Worm (Caenorhabditis elegans) whole organism, L2 larva: ENCODE data around the gene sec-61.B.
A peak's percentile ranks its signal among the peaks of the same experiment; 100 is the strongest.

Experiments used
- C34F6.9 ChIP-seq: fragments of 150-350 bp; optimal IDR thresholded peaks from 2 replicates; lab custom pipeline; 2014; ENCODE audit warnings: missing biosample characterization, missing genetic modification characterization
- F13H6.1 ChIP-seq: sonication (generic microtip); optimal IDR thresholded peaks from 2 replicates; lab custom pipeline; 2016; ENCODE audit warnings: missing genetic modification characterization, missing compliant biosample characterization
- R02D3.7 ChIP-seq: fragments of 150-350 bp; optimal IDR thresholded peaks from 2 replicates; lab custom pipeline; 2014; ENCODE audit warnings: missing biosample characterization, missing genetic modification characterization
- Y55F3AM.14 ChIP-seq: fragments of 200-800 bp; sonication (Bioruptor generic); optimal IDR thresholded peaks from 2 replicates; lab custom pipeline; 2018; ENCODE audit warnings: mild to moderate bottlenecking, missing genetic modification characterization, missing compliant biosample characterization
- ZK546.5 ChIP-seq: sonication (generic microtip); optimal IDR thresholded peaks from 2 replicates; lab custom pipeline; 2017; ENCODE audit warnings: missing biosample characterization, missing genetic modification characterization
- aly-2 ChIP-seq: fragments of 150-350 bp; optimal IDR thresholded peaks from 2 replicates; lab custom pipeline; 2014; ENCODE audit warnings: missing biosample characterization, missing genetic modification characterization
- blmp-1 ChIP-seq: sonication (generic microtip); optimal IDR thresholded peaks from 2 replicates; lab custom pipeline; 2017; ENCODE audit warnings: missing genetic modification characterization, mild to moderate bottlenecking, missing compliant biosample characterization, antibody characterized with exemption, moderate library complexity; ENCODE audit not compliant: insufficient read depth
- ceh-82 ChIP-seq: fragments of 150-350 bp; optimal IDR thresholded peaks from 2 replicates; lab custom pipeline; 2014; ENCODE audit warnings: missing biosample characterization, missing genetic modification characterization
- crh-2 ChIP-seq: sonication (generic microtip); optimal IDR thresholded peaks from 2 replicates; lab custom pipeline; 2017; ENCODE audit warnings: missing biosample characterization, missing genetic modification characterization
- dmd-4 ChIP-seq: sonication (generic microtip); optimal IDR thresholded peaks from 2 replicates; lab custom pipeline; 2017; ENCODE audit warnings: missing biosample characterization, missing genetic modification characterization
- egl-27 ChIP-seq: sonication (generic microtip); optimal IDR thresholded peaks from 3 replicates; lab custom pipeline; 2017; ENCODE audit warnings: missing biosample characterization, missing genetic modification reagents, missing genetic modification characterization
- elt-1 ChIP-seq: fragments of 150-350 bp; optimal IDR thresholded peaks from 2 replicates; lab custom pipeline; 2014; ENCODE audit warnings: missing biosample characterization, missing genetic modification characterization
- elt-3 ChIP-seq: sonication (generic microtip); optimal IDR thresholded peaks from 2 replicates; lab custom pipeline; 2017; ENCODE audit warnings: missing biosample characterization, missing genetic modification characterization
- gmeb-1 ChIP-seq: fragments of 150-350 bp; optimal IDR thresholded peaks from 2 replicates; lab custom pipeline; 2014; ENCODE audit warnings: missing biosample characterization, missing genetic modification characterization
- lin-11 ChIP-seq: fragments of 150-350 bp; sonication (generic microtip); optimal IDR thresholded peaks from 2 replicates; lab custom pipeline; 2014; ENCODE audit warnings: missing biosample characterization, missing genetic modification characterization, inconsistent platforms, mixed read lengths
- lin-13 ChIP-seq: fragments of 150-350 bp; optimal IDR thresholded peaks from 2 replicates; lab custom pipeline; 2014; ENCODE audit warnings: missing biosample characterization, missing genetic modification reagents, missing genetic modification characterization
- lin-39 ChIP-seq: fragments of 150-350 bp; optimal IDR thresholded peaks from 2 replicates; lab custom pipeline; 2014; ENCODE audit warnings: missing biosample characterization, missing genetic modification reagents, missing genetic modification characterization
- lsy-2 ChIP-seq, 2 experiments: fragments of 150-350 bp in 1 of 2; sonication (generic microtip) in 1 of 2; optimal IDR thresholded peaks; 2 replicates each; lab custom pipeline; 2014 to 2017; ENCODE audit warnings: missing biosample characterization in 2 of 2, missing genetic modification characterization in 2 of 2
- mab-5 ChIP-seq: fragments of 150-350 bp; optimal IDR thresholded peaks from 2 replicates; lab custom pipeline; 2014; ENCODE audit warnings: missing biosample characterization, missing genetic modification characterization
- mbf-1 ChIP-seq: sonication (generic microtip); optimal IDR thresholded peaks from 2 replicates; lab custom pipeline; 2017; ENCODE audit warnings: missing biosample characterization, missing genetic modification characterization
- mdl-1 ChIP-seq, 2 experiments: fragments of 150-350 bp in 1 of 2; sonication (generic microtip) in 1 of 2; optimal IDR thresholded peaks; 2 replicates each; lab custom pipeline; 2017; ENCODE audit warnings: missing biosample characterization in 2 of 2, missing genetic modification characterization in 2 of 2
- nhr-10 ChIP-seq: sonication (generic microtip); optimal IDR thresholded peaks from 2 replicates; lab custom pipeline; 2017; ENCODE audit warnings: missing biosample characterization, missing genetic modification characterization
- nhr-12 ChIP-seq: fragments of 150-350 bp; optimal IDR thresholded peaks from 2 replicates; lab custom pipeline; 2014; ENCODE audit warnings: missing biosample characterization, missing genetic modification characterization
- nhr-129 ChIP-seq: fragments of 150-350 bp; optimal IDR thresholded peaks from 2 replicates; lab custom pipeline; 2014; ENCODE audit warnings: missing biosample characterization, missing genetic modification characterization
- nhr-23 ChIP-seq: fragments of 150-350 bp; optimal IDR thresholded peaks from 2 replicates; lab custom pipeline; 2014; ENCODE audit warnings: missing biosample characterization, missing genetic modification reagents, missing genetic modification characterization
- nhr-237 ChIP-seq: fragments of 150-350 bp; optimal IDR thresholded peaks from 2 replicates; lab custom pipeline; 2014; ENCODE audit warnings: missing biosample characterization, missing genetic modification characterization
- nhr-25 ChIP-seq: fragments of 150-350 bp; sonication (generic microtip); optimal IDR thresholded peaks from 3 replicates; lab custom pipeline; 2014; ENCODE audit warnings: missing biosample characterization, missing genetic modification characterization
- nhr-6 ChIP-seq: fragments of 150-350 bp; optimal IDR thresholded peaks from 2 replicates; lab custom pipeline; 2014; ENCODE audit warnings: missing biosample characterization, missing genetic modification characterization
- nhr-77 ChIP-seq: fragments of 150-350 bp; optimal IDR thresholded peaks from 2 replicates; lab custom pipeline; 2014; ENCODE audit warnings: missing biosample characterization, missing genetic modification characterization
- peb-1 ChIP-seq: fragments of 150-350 bp; optimal IDR thresholded peaks from 2 replicates; lab custom pipeline; 2014; ENCODE audit warnings: missing biosample characterization, missing genetic modification characterization
- sem-4 ChIP-seq: fragments of 150-350 bp; optimal IDR thresholded peaks from 2 replicates; lab custom pipeline; 2014; ENCODE audit warnings: missing biosample characterization, missing genetic modification reagents, missing genetic modification characterization
- skn-1 ChIP-seq: sonication (generic microtip); optimal IDR thresholded peaks from 2 replicates; lab custom pipeline; 2017; ENCODE audit warnings: missing biosample characterization, missing genetic modification characterization
- sma-3 ChIP-seq: sonication (generic microtip); optimal IDR thresholded peaks from 2 replicates; lab custom pipeline; 2016; ENCODE audit warnings: missing genetic modification reagents, missing genetic modification characterization, missing compliant biosample characterization
- snpc-4 ChIP-seq: fragments of 150-350 bp; optimal IDR thresholded peaks from 2 replicates; lab custom pipeline; 2014; ENCODE audit warnings: missing biosample characterization, missing genetic modification characterization
- unc-39 ChIP-seq: fragments of 150-350 bp; optimal IDR thresholded peaks from 2 replicates; lab custom pipeline; 2014; ENCODE audit warnings: missing biosample characterization, missing genetic modification characterization
- unc-55 ChIP-seq: fragments of 150-350 bp; sonication (generic microtip); optimal IDR thresholded peaks from 3 replicates; lab custom pipeline; 2014; ENCODE audit warnings: missing biosample characterization, missing genetic modification reagents, missing genetic modification characterization
- unc-62 ChIP-seq: fragments of 150-350 bp; optimal IDR thresholded peaks from 2 replicates; lab custom pipeline; 2014; ENCODE audit warnings: missing biosample characterization, missing genetic modification reagents, missing genetic modification characterization
- zag-1 ChIP-seq: fragments of 150-350 bp; optimal IDR thresholded peaks from 2 replicates; lab custom pipeline; 2014; ENCODE audit warnings: missing biosample characterization, missing genetic modification characterization
- ztf-1 ChIP-seq: fragments of 200-800 bp; sonication (Bioruptor generic); conservative IDR thresholded peaks from 2 replicates; pipeline ENCODE4 v1.3.6; 2022; ENCODE audit warnings: missing genetic modification characterization, missing compliant biosample characterization
- ztf-11 ChIP-seq: sonication (generic microtip); optimal IDR thresholded peaks from 2 replicates; lab custom pipeline; 2017; ENCODE audit warnings: missing biosample characterization, missing genetic modification characterization
- ztf-4 ChIP-seq: fragments of 150-350 bp; optimal IDR thresholded peaks from 2 replicates; lab custom pipeline; 2014; ENCODE audit warnings: missing biosample characterization, missing genetic modification characterization

sec-61.B gene

ce11 chrIV:2383713-2384112 is 4.8 kb downstream of the sec-61.B start, which contains the start of gene Y38F2AR.3:
TSS of gene Y38F2AR.3 (plus strand) at chrIV:2384013.
- TF ChIP-seq Y55F3AM.14 (no peak), ztf-11 (no peak), unc-55 (no peak), R02D3.7 (tag; lab: Kevin White, UChicago) (no peak), ZK546.5 (no peak), ztf-4 (tag; lab: Kevin White, UChicago) (no peak), sma-3 (GFP tag; lab: Kevin White, UChicago) (no peak), unc-62 (GFP tag; lab: Kevin White, UChicago) (no peak), C34F6.9 (tag; lab: Kevin White, UChicago) (no peak), nhr-6 (tag; lab: Kevin White, UChicago) (no peak), nhr-129 (no peak)

- TF ChIP-seq C34F6.9 (tag; lab: Kevin White, UChicago) (peak; percentile 49), nhr-10 (no peak), lin-39 (no peak), nhr-12 (tag; lab: Kevin White, UChicago) (no peak), gmeb-1 (tag; lab: Kevin White, UChicago) (peak; percentile 72), nhr-23 (tag; lab: Kevin White, UChicago) (no peak), snpc-4 (tag; lab: Kevin White, UChicago) (peak; percentile 29), dmd-4 (peak; percentile 8), zag-1 (tag; lab: Kevin White, UChicago) (no peak), ztf-4 (tag; lab: Kevin White, UChicago) (no peak), egl-27 (tag; lab: Kevin White, UChicago) (no peak), unc-62 (GFP tag; lab: Kevin White, UChicago) (no peak), elt-3 (no peak), F13H6.1 (peak; percentile 38), lin-13 (GFP tag; lab: Kevin White, UChicago) (peak; percentile 55), elt-1 (tag; lab: Kevin White, UChicago) (no peak), sma-3 (GFP tag; lab: Kevin White, UChicago) (peak; percentile 47), sem-4 (tag; lab: Kevin White, UChicago) (no peak), skn-1 (tag; lab: Kevin White, UChicago) (no peak), unc-39 (no peak), unc-55 (peak; percentile 61), peb-1 (tag; lab: Kevin White, UChicago) (no peak), ztf-11 (no peak), nhr-25 (tag; lab: Kevin White, UChicago) (peak; percentile 31), ceh-82 (tag; lab: Kevin White, UChicago) (no peak), crh-2 (tag; lab: Kevin White, UChicago) (peak; percentile 35), mbf-1 (tag; lab: Kevin White, UChicago) (no peak), ztf-1 (GFP tag; lab: Robert Waterston, UW) (no peak), nhr-129 (no peak), blmp-1 (tag; lab: Kevin White, UChicago) (no peak), mab-5 (tag; lab: Kevin White, UChicago) (no peak), aly-2 (tag; lab: Kevin White, UChicago) (no peak), nhr-237 (no peak), Y55F3AM.14 (no peak), mdl-1 (tag; optimal IDR thresholded peaks at IDR 0.05; lab: Kevin White, UChicago) (no peak), nhr-77 (no peak), lin-11 (tag; lab: Kevin White, UChicago) (no peak), lsy-2 (tag; optimal IDR thresholded peaks at IDR 0.05; lab: Kevin White, UChicago) (peak; percentile 72 to 84), R02D3.7 (tag; lab: Kevin White, UChicago) (no peak)
- TF ChIP-seq, all 48 proteins: peak for 11
Observed at ce11 chrIV:2348862-2349321, 39.6 kb downstream of the sec-61.B start, which contains the start of the genes ppgn-1 and tftc-1. TSS of gene ppgn-1 (minus strand) at chrIV:2348912. TSS of gene tftc-1 (plus strand) at chrIV:2349271.
